Worm (Caenorhabditis elegans) whole organism, L4/young adult: ENCODE data around the gene F49C5.11.

Experiments used
- W03F9.2 ChIP-seq: fragments of 150-350 bp; optimal IDR thresholded peaks from 2 replicates; lab custom pipeline; 2014; ENCODE audit warnings: missing biosample characterization, missing genetic modification characterization
- dao-5 ChIP-seq: sonication (generic microtip); optimal IDR thresholded peaks from 2 replicates; lab custom pipeline; 2016; ENCODE audit warnings: missing genotype, missing genetic modification characterization, moderate library complexity, missing compliant biosample characterization
- him-1 ChIP-seq: sonication (generic microtip); optimal IDR thresholded peaks from 2 replicates; lab custom pipeline; 2016; ENCODE audit warnings: missing genotype, missing genetic modification reagents, missing genetic modification characterization, missing compliant biosample characterization

F49C5.11 gene

ce11 chrII:12577754-12578153, 22.1 kb downstream of the F49C5.11 start, which contains the start of gene clec-8:
Gene clec-8, minus strand, starts transcription at chrII:12578061.
- TF ChIP-seq dao-5 (tag; lab: Kevin White, UChicago) = no peak

ce11 chrII:12580952-12581351, 25.3 kb downstream of the F49C5.11 start, which contains the start of gene clec-4:
Gene clec-4, minus strand, starts transcription at chrII:12581113.
- TF ChIP-seq W03F9.2 = no peak
- TF ChIP-seq him-1 (tag; lab: Kevin White, UChicago) = no peak
- no peak for TF ChIP-seq dao-5 (tag; lab: Kevin White, UChicago)

ce11 chrII:12603667-12604621, 48.3 kb downstream of the F49C5.11 start, which contains the start of the genes ceh-100 and lips-15:
Gene ceh-100, minus strand, starts transcription at chrII:12603680.
Gene lips-15, plus strand, starts transcription at chrII:12604386.
- no peak for TF ChIP-seq dao-5 (tag; lab: Kevin White, UChicago)

- TF ChIP-seq W03F9.2 = no peak
- TF ChIP-seq him-1 (tag; lab: Kevin White, UChicago) = no peak
- no peak for TF ChIP-seq dao-5 (tag; lab: Kevin White, UChicago)
These were observed 50.4 kb downstream of the F49C5.11 start for ce11 chrII:12606108-12606507.
